Fruit fly (Drosophila melanogaster): ENCODE measurements around the gene CtsL4.
A peak's percentile ranks its signal among the peaks of the same experiment; 100 is the strongest.

The CtsL4 gene

dm6 chr2L:10387869-10388726 is 31.7 kb upstream of the CtsL4 start, which contains the start of gene da (continued):
- peak; percentile 52; the same call in 2 of the 3 replicates for TF ChIP-seq Aef1 (GFP tag; IDR thresholded peaks at IDR 0.05)
- TF ChIP-seq gcm (GFP tag; optimal IDR thresholded peaks at IDR 0.05), result no peak
- peak; percentile 41 for TF ChIP-seq hbn (GFP tag; IDR thresholded peaks at IDR 0.05; ENCODE audit: partially characterized antibody)
- TF ChIP-seq CG10147 (GFP tag; optimal IDR thresholded peaks at IDR 0.05), result no peak
- TF ChIP-seq danr (GFP tag; IDR thresholded peaks at IDR 0.05), result no peak
- no peak for TF ChIP-seq CG15011 (GFP tag; optimal IDR thresholded peaks at IDR 0.05)
- peak; percentile 80 for TF ChIP-seq CG8290 (GFP tag; optimal IDR thresholded peaks at IDR 0.05)
- peak in 1 of 2 experiments; percentile 89 for TF ChIP-seq CG8290 (tag; optimal IDR thresholded peaks at IDR 0.05)
- peak; percentile 98 for TF ChIP-seq ssp (GFP tag; IDR thresholded peaks at IDR 0.05)
- no peak for TF ChIP-seq aop (GFP tag; IDR thresholded peaks at IDR 0.05)
- peak; percentile 55 for TF ChIP-seq chm (GFP tag; IDR thresholded peaks at IDR 0.05)
- peak; percentile 39 to 46 for TF ChIP-seq Hr51 (GFP tag; optimal IDR thresholded peaks at IDR 0.05)
- TF ChIP-seq CG8089 (GFP tag; optimal IDR thresholded peaks at IDR 0.05), result peak; percentile 32
- no peak for TF ChIP-seq Hey (tag; optimal IDR thresholded peaks at IDR 0.05)
- no peak for TF ChIP-seq CG6654 (GFP tag; optimal IDR thresholded peaks at IDR 0.05)
- TF ChIP-seq Dref (GFP tag; IDR thresholded peaks at IDR 0.05), result peak; percentile 92
- TF ChIP-seq dimm (GFP tag; IDR thresholded peaks at IDR 0.05), result no peak
- TF ChIP-seq al (GFP tag; IDR thresholded peaks at IDR 0.05), result peak; percentile 45
- TF ChIP-seq Scr (GFP tag; IDR thresholded peaks at IDR 0.05; ENCODE audit: partially characterized antibody), result peak; percentile 59
- peak; percentile 28 for TF ChIP-seq CG15696 (tag; optimal IDR thresholded peaks at IDR 0.05)
- peak; percentile 71 for TF ChIP-seq Sry-δ (GFP tag; optimal IDR thresholded peaks at IDR 0.05)
- peak; percentile 1 for TF ChIP-seq Fer2 (tag; optimal IDR thresholded peaks at IDR 0.05)
- no peak for TF ChIP-seq CG14050 (GFP tag; IDR thresholded peaks at IDR 0.05)
- no peak for TF ChIP-seq ap (GFP tag; IDR thresholded peaks at IDR 0.05)
- TF ChIP-seq HmgZ (tag; optimal IDR thresholded peaks at IDR 0.05), result peak; percentile 41
- TF ChIP-seq CG4730 (GFP tag; IDR thresholded peaks at IDR 0.05), result no peak
- TF ChIP-seq CG7556 (GFP tag; optimal IDR thresholded peaks at IDR 0.05), result peak; percentile 25
- peak; percentile 46 for TF ChIP-seq chn (GFP tag; optimal IDR thresholded peaks at IDR 0.05)
- TF ChIP-seq Asciz (GFP tag; optimal IDR thresholded peaks at IDR 0.05), result peak; percentile 23
- TF ChIP-seq Fer3 (tag; optimal IDR thresholded peaks at IDR 0.05), result peak; percentile 65
- TF ChIP-seq cg (GFP tag; optimal IDR thresholded peaks at IDR 0.05), result no peak
- TF ChIP-seq Vsx1 (GFP tag; optimal IDR thresholded peaks at IDR 0.05), result no peak
- peak; percentile 15 for TF ChIP-seq wek (GFP tag; optimal IDR thresholded peaks at IDR 0.05)
- peak; percentile 97 for TF ChIP-seq CG1603 (tag; optimal IDR thresholded peaks at IDR 0.05)
- TF ChIP-seq Dp (GFP tag; optimal IDR thresholded peaks at IDR 0.05), result peak; percentile 14
- no peak for TF ChIP-seq pb (GFP tag; optimal IDR thresholded peaks at IDR 0.05)
- TF ChIP-seq dysf (GFP tag; IDR thresholded peaks at IDR 0.05), result peak; percentile 64; the same call in 2 of the 3 replicates
- no peak for TF ChIP-seq cwo (GFP tag; optimal IDR thresholded peaks at IDR 0.05)
- TF ChIP-seq CG3065 (GFP tag; optimal IDR thresholded peaks at IDR 0.05), result no peak
- no peak for TF ChIP-seq ro (GFP tag; IDR thresholded peaks at IDR 0.05)
- TF ChIP-seq Elba2 (GFP tag; optimal IDR thresholded peaks at IDR 0.05), result no peak
- TF ChIP-seq Neu2 (GFP tag; optimal IDR thresholded peaks at IDR 0.05; ENCODE audit: borderline replicate concordance), result no peak
- TF ChIP-seq CG10462 (GFP tag; optimal IDR thresholded peaks at IDR 0.05), result peak; percentile 10
- peak; percentile 4 for TF ChIP-seq CG10431 (GFP tag; optimal IDR thresholded peaks at IDR 0.05)
- no peak for TF ChIP-seq Tbp (GFP tag; optimal IDR thresholded peaks at IDR 0.05)
- no peak for TF ChIP-seq Taf1 (GFP tag; IDR thresholded peaks at IDR 0.05)
- TF ChIP-seq tap (tag; optimal IDR thresholded peaks at IDR 0.05), result peak; percentile 60
- peak; percentile 63; the same call in 1 of the 2 replicates for TF ChIP-seq CG10366 (GFP tag; IDR thresholded peaks at IDR 0.05)
- TF ChIP-seq maf-S (GFP tag; optimal IDR thresholded peaks at IDR 0.05), result peak; percentile 42
